Fruit fly (Drosophila melanogaster): ENCODE measurements around the gene cad.

cad gene

DNA sequence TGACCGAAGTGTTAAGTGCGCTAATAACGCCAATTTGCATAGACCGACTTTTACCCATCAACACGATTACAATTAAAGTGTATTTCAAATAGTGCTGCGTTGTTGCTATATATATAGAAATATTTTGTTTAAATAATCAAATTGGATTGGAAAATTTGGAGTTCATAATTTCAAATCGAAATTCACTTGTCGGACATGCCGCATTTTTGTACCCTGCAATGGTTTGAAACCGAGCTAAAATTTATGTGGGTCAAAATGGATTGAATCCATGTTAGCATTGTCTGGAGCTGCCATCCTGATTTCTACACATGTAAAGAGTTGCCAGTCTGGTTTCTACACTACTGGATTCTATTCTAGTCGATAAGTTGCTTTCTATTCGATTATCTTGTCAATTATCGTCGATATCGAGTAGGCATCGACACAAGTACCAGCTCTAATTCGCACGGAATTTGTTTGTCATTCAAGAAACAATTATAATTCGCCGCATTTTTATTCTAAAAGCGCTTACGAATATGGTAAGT, 16.8 kb downstream of the cad start, which contains the start of gene Pomp (continued):
- TF ChIP-seq Hr51 (GFP tag; optimal IDR thresholded peaks at IDR 0.05), result peak; percentile 64 to 87
- peak in 1 of 2 experiments; percentile 5 for TF ChIP-seq pan (optimal IDR thresholded peaks at IDR 0.05)
- peak in 1 of 2 experiments; percentile 91 for TF ChIP-seq pan (GFP tag; optimal IDR thresholded peaks at IDR 0.05 in 1 of 2, IDR thresholded peaks at IDR 0.05 in 1 of 2)
- TF ChIP-seq chinmo (GFP tag; IDR thresholded peaks at IDR 0.05; ENCODE audit: partially characterized antibody), result 0 out of 4 replicates have a peak, but pooled peaks have one; percentile 53
- peak; percentile 70 for TF ChIP-seq CG13775 (GFP tag; optimal IDR thresholded peaks at IDR 0.05)
- peak; percentile 93 for TF ChIP-seq gem (tag; optimal IDR thresholded peaks at IDR 0.05)
- TF ChIP-seq wor (GFP tag; IDR thresholded peaks at IDR 0.05), result peak; percentile 60
- no peak for TF ChIP-seq sima (GFP tag; optimal IDR thresholded peaks at IDR 0.05)
- TF ChIP-seq cad (GFP tag; optimal IDR thresholded peaks at IDR 0.05), result no peak
- TF ChIP-seq so (GFP tag; IDR thresholded peaks at IDR 0.05), result peak; percentile 89
- no peak for TF ChIP-seq pfk (GFP tag; optimal IDR thresholded peaks at IDR 0.05)
- TF ChIP-seq pb (GFP tag; optimal IDR thresholded peaks at IDR 0.05), result no peak
- peak; percentile 90 for TF ChIP-seq tgo (GFP tag; IDR thresholded peaks at IDR 0.05)
- TF ChIP-seq crc (GFP tag; optimal IDR thresholded peaks at IDR 0.05), result peak; percentile 39
- peak; percentile 64; the same call in 2 of the 3 replicates for TF ChIP-seq knrl (GFP tag; IDR thresholded peaks at IDR 0.05; ENCODE audit: partially characterized antibody)
- no peak for TF ChIP-seq h (optimal IDR thresholded peaks at IDR 0.05)
- TF ChIP-seq chn (GFP tag; optimal IDR thresholded peaks at IDR 0.05), result peak; percentile 70
- TF ChIP-seq chif (GFP tag; optimal IDR thresholded peaks at IDR 0.05), result peak; percentile 39 to 61
- no peak for TF ChIP-seq CG7271 (tag; optimal IDR thresholded peaks at IDR 0.05)
- peak; percentile 49 for TF ChIP-seq CG8359 (GFP tag; optimal IDR thresholded peaks at IDR 0.05; ENCODE audit: borderline replicate concordance)
- TF ChIP-seq CG7357 (GFP tag; IDR thresholded peaks at IDR 0.05), result peak; percentile 71
- TF ChIP-seq fru (optimal IDR thresholded peaks at IDR 0.05), result no peak
- TF ChIP-seq rib (GFP tag; IDR thresholded peaks at IDR 0.05), result peak; percentile 86
- peak; percentile 78 for TF ChIP-seq CG4404 (GFP tag; IDR thresholded peaks at IDR 0.05)
- peak; percentile 61 for TF ChIP-seq CG2202 (tag; optimal IDR thresholded peaks at IDR 0.05)
- TF ChIP-seq CG11093 (GFP tag; IDR thresholded peaks at IDR 0.05), result peak; percentile 81
- TF ChIP-seq Tbp (GFP tag; optimal IDR thresholded peaks at IDR 0.05), result no peak
- peak; percentile 92 for TF ChIP-seq NFAT (GFP tag; IDR thresholded peaks at IDR 0.05)
- TF ChIP-seq CG9797 (GFP tag; optimal IDR thresholded peaks at IDR 0.05), result peak; percentile 22
- TF ChIP-seq CG6765 (GFP tag; optimal IDR thresholded peaks at IDR 0.05), result peak; percentile 79
- peak; percentile 74 for TF ChIP-seq CG5953 (GFP tag; IDR thresholded peaks at IDR 0.05)
- TF ChIP-seq CkIIα-i1 (GFP tag; IDR thresholded peaks at IDR 0.05), result 0 out of 2 replicates have a peak, but pooled peaks have one; percentile 41
- peak; percentile 85 for TF ChIP-seq Abd-B (GFP tag; optimal IDR thresholded peaks at IDR 0.05)
- peak; percentile 86 for TF ChIP-seq CG10267 (tag; optimal IDR thresholded peaks at IDR 0.05)
- peak; percentile 68 for TF ChIP-seq CG15696 (tag; optimal IDR thresholded peaks at IDR 0.05)
- TF ChIP-seq CG13287 (GFP tag; IDR thresholded peaks at IDR 0.05; ENCODE audit: partially characterized antibody), result peak; percentile 81
- no peak for TF ChIP-seq fd102C (GFP tag; optimal IDR thresholded peaks at IDR 0.05)
- 0 out of 2 replicates have a peak, but pooled peaks have one; percentile 52 for TF ChIP-seq cas (GFP tag; IDR thresholded peaks at IDR 0.05)
- no peak for TF ChIP-seq CG33557 (GFP tag; optimal IDR thresholded peaks at IDR 0.05)
- peak; percentile 41 for TF ChIP-seq ab (GFP tag; optimal IDR thresholded peaks at IDR 0.05)
- peak; percentile 86 for TF ChIP-seq ara (GFP tag; IDR thresholded peaks at IDR 0.05)
- peak; percentile 71 for TF ChIP-seq Ets97D (GFP tag; optimal IDR thresholded peaks at IDR 0.05)
- peak; percentile 48 for TF ChIP-seq Dp (GFP tag; optimal IDR thresholded peaks at IDR 0.05)
- peak; percentile 90 for TF ChIP-seq CG12769 (tag; optimal IDR thresholded peaks at IDR 0.05)
- TF ChIP-seq CG9727 (GFP tag; optimal IDR thresholded peaks at IDR 0.05), result peak; percentile 86
- peak; percentile 37; the same call in 1 of the 2 replicates for TF ChIP-seq ato (GFP tag; IDR thresholded peaks at IDR 0.05; ENCODE audit: partially characterized antibody)
- TF ChIP-seq CG12391 (tag; optimal IDR thresholded peaks at IDR 0.05), result peak; percentile 88
- peak; percentile 88 for TF ChIP-seq Gug (GFP tag; IDR thresholded peaks at IDR 0.05)
- TF ChIP-seq hkb (optimal IDR thresholded peaks at IDR 0.05), result no peak
- peak; percentile 88 for TF ChIP-seq hkb (GFP tag; IDR thresholded peaks at IDR 0.05)
- TF ChIP-seq unpg (GFP tag; optimal IDR thresholded peaks at IDR 0.05), result peak; percentile 91

Measured in whole organism, embryonic.